Worm (Caenorhabditis elegans) whole organism, late embryonic: ENCODE measurements around the gene stip-1.

Experiments
- C08G9.2 ChIP-seq: sonication (generic microtip); optimal IDR thresholded peaks from 2 replicates; lab custom pipeline; 2016; ENCODE audit warnings: mild to moderate bottlenecking, missing genetic modification characterization, moderate library complexity, missing compliant biosample characterization
- F13H6.1 ChIP-seq: sonication (generic microtip); optimal IDR thresholded peaks from 2 replicates; lab custom pipeline; 2016; ENCODE audit warnings: missing genetic modification characterization, missing compliant biosample characterization
- ceh-18 ChIP-seq: sonication (generic microtip); optimal IDR thresholded peaks from 2 replicates; lab custom pipeline; 2016; ENCODE audit warnings: missing genetic modification characterization, missing compliant biosample characterization
- ceh-19 ChIP-seq: fragments of 200-800 bp; sonication (Bioruptor generic); optimal IDR thresholded peaks from 2 replicates; lab custom pipeline; 2018; ENCODE audit warnings: mild to moderate bottlenecking, missing genetic modification characterization, missing compliant biosample characterization
- ceh-45 ChIP-seq: fragments of 200-800 bp; sonication (Bioruptor generic); IDR thresholded peaks from 2 replicates; pipeline ENCODE4 v1.3.6; 2022; ENCODE audit warnings: missing genetic modification reagents, missing genetic modification characterization, missing compliant biosample characterization
- nhr-11 ChIP-seq: fragments of 150-350 bp; optimal IDR thresholded peaks from 2 replicates; lab custom pipeline; 2014; ENCODE audit warnings: missing biosample characterization, missing genetic modification characterization
- nhr-232 ChIP-seq: sonication (generic microtip); optimal IDR thresholded peaks from 2 replicates; lab custom pipeline; 2016; ENCODE audit warnings: missing genetic modification characterization, missing compliant biosample characterization
- pax-1 ChIP-seq: fragments of 150-350 bp; optimal IDR thresholded peaks from 2 replicates; lab custom pipeline; 2014; ENCODE audit warnings: missing biosample characterization, missing genetic modification characterization
- tbx-2 ChIP-seq: sonication (generic microtip); optimal IDR thresholded peaks from 2 replicates; lab custom pipeline; 2016; ENCODE audit warnings: missing genetic modification characterization, missing compliant biosample characterization
- tbx-7 ChIP-seq: sonication (generic microtip); optimal IDR thresholded peaks from 2 replicates; lab custom pipeline; 2016; ENCODE audit warnings: missing genotype, missing genetic modification characterization, missing compliant biosample characterization
- ztf-16 ChIP-seq: sonication (generic microtip); optimal IDR thresholded peaks from 2 replicates; lab custom pipeline; 2017; ENCODE audit warnings: missing genetic modification characterization, missing compliant biosample characterization

ce11 chrII:10321410-10321809, 28.4 kb downstream of the stip-1 start, which contains the start of gene idpp-4:
- TF ChIP-seq ztf-16 = no peak
- TF ChIP-seq tbx-7 (tag; lab: Kevin White, UChicago) = no peak
- no peak for TF ChIP-seq nhr-11 (tag; lab: Kevin White, UChicago)
- TF ChIP-seq nhr-232 (tag; lab: Kevin White, UChicago) = no peak
- TF ChIP-seq tbx-2 = no peak
- TF ChIP-seq F13H6.1 (tag; lab: Kevin White, UChicago) = no peak
- no peak for TF ChIP-seq pax-1 (tag; lab: Kevin White, UChicago)
- no peak for TF ChIP-seq ceh-19 (GFP tag; lab: Kevin White, UChicago)
- TF ChIP-seq ceh-45 (GFP tag; lab: Robert Waterston, UW) = no peak
- TF ChIP-seq ceh-18 (tag; lab: Kevin White, UChicago) = no peak
- TF ChIP-seq C08G9.2 (tag; lab: Kevin White, UChicago) = no peak
